Fruit fly (Drosophila melanogaster) whole organism, adult: Measurements from ENCODE around the gene Nubp1.

Experiments used
- CG12768 ChIP-seq: fragments of 200-800 bp; sonication (Bioruptor generic); optimal IDR thresholded peaks from 2 replicates; lab custom pipeline; 2017; ENCODE audit warnings: missing biosample characterization, missing genetic modification characterization, mild to moderate bottlenecking, moderate library complexity, missing genetic modification reagents
- cnc ChIP-seq, 2 experiments: fragments of >200 bp; optimal IDR thresholded peaks; 2 replicates each; lab custom pipeline; 2017
- kay ChIP-seq: fragments of 200-800 bp; sonication (Bioruptor generic); peaks from one replicate; lab custom pipeline; 2016; ENCODE audit warnings: missing biosample characterization, missing genetic modification characterization, borderline replicate concordance
- ovo ChIP-seq: fragments of 200-800 bp; sonication (Bioruptor generic); optimal IDR thresholded peaks from 2 replicates; lab custom pipeline; 2016; ENCODE audit warnings: missing biosample characterization, missing genetic modification characterization

dm6 chr2L:16761891-16762290, 29.5 kb downstream of the Nubp1 start:
- TF ChIP-seq kay (GFP tag; lab: Kevin White, UChicago) (no peak), cnc (optimal IDR thresholded peaks at IDR 0.05; lab: Kevin White, UChicago) (no peak), ovo (GFP tag; lab: Kevin White, UChicago) (no peak), CG12768 (GFP tag; lab: Kevin White, UChicago) (no peak)
